Fruit fly (Drosophila melanogaster) whole organism, adult: ENCODE data around the gene CG32452.

ENCODE experiments used
- CG1620 ChIP-seq: fragments of 200-800 bp; sonication (Bioruptor generic); optimal IDR thresholded peaks from 2 replicates; lab custom pipeline; 2016; ENCODE audit warnings: missing biosample characterization, missing genetic modification characterization
- CG7101 ChIP-seq: fragments of 200-800 bp; sonication (Bioruptor generic); optimal IDR thresholded peaks from 2 replicates; lab custom pipeline; 2018; ENCODE audit warnings: missing biosample characterization, mild to moderate bottlenecking, missing genetic modification characterization, moderate library complexity
- Clk ChIP-seq: fragments of 200-800 bp; sonication (Bioruptor generic); optimal IDR thresholded peaks from 2 replicates; lab custom pipeline; 2017; ENCODE audit warnings: missing biosample characterization, missing genetic modification characterization
- Crg-1 ChIP-seq: fragments of 200-800 bp; sonication (Bioruptor generic); optimal IDR thresholded peaks from 2 replicates; lab custom pipeline; 2016; ENCODE audit warnings: missing biosample characterization, missing genetic modification characterization
- Mnt ChIP-seq: fragments of 200-800 bp; sonication (Bioruptor generic); optimal IDR thresholded peaks from 2 replicates; lab custom pipeline; 2016; ENCODE audit warnings: missing biosample characterization, mild to moderate bottlenecking, missing genetic modification characterization
- bab1 ChIP-seq: fragments of 200-800 bp; sonication (Bioruptor generic); optimal IDR thresholded peaks from 3 replicates; lab custom pipeline; 2019; ENCODE audit warnings: missing biosample characterization, mild to moderate bottlenecking, missing genetic modification characterization, moderate library complexity
- cic ChIP-seq: fragments of 200-800 bp; sonication (Bioruptor generic); optimal IDR thresholded peaks from 2 replicates; lab custom pipeline; 2017; ENCODE audit warnings: missing biosample characterization, mild to moderate bottlenecking, missing genetic modification characterization, moderate library complexity
- cnc ChIP-seq, 2 experiments: fragments of >200 bp; optimal IDR thresholded peaks; 2 replicates each; lab custom pipeline; 2017
- kay ChIP-seq: fragments of 200-800 bp; sonication (Bioruptor generic); peaks from one replicate; lab custom pipeline; 2016; ENCODE audit warnings: missing biosample characterization, missing genetic modification characterization, borderline replicate concordance
- ovo ChIP-seq: fragments of 200-800 bp; sonication (Bioruptor generic); optimal IDR thresholded peaks from 2 replicates; lab custom pipeline; 2016; ENCODE audit warnings: missing biosample characterization, missing genetic modification characterization
- pad ChIP-seq: fragments of 200-800 bp; sonication (Bioruptor generic); optimal IDR thresholded peaks from 3 replicates; lab custom pipeline; 2017; ENCODE audit warnings: missing biosample characterization, missing genetic modification characterization, mild to moderate bottlenecking, moderate library complexity, missing genetic modification reagents
- tj ChIP-seq: fragments of 200-800 bp; sonication (Bioruptor generic); optimal IDR thresholded peaks from 3 replicates; lab custom pipeline; 2017; ENCODE audit warnings: missing biosample characterization, mild to moderate bottlenecking, missing genetic modification characterization, moderate library complexity

DNA sequence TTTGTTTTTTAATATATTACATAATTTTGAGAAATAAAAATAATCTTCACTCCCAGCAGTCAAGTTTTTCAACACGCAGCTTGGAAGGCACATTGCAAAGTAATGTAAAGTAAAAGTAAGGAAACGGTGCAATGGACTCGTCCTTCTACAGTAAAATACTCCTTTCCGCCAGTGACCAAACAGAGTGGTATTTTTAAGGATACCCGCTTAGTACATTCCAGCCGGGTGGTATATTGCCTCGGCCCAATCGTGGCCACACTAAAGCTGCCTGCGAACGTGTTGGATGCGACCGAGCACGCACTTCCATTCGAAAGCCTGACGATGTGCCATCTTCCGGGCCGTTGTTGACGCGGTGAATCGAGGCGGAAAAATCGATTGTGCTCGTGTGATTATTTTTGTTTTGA is 31.6 kb downstream of the CG32452 start, which contains the start of gene SPoCk:
- TF ChIP-seq Crg-1 (GFP tag; lab: Kevin White, UChicago) (no peak), cnc (optimal IDR thresholded peaks at IDR 0.05; lab: Kevin White, UChicago) (no peak), CG7101 (no peak), ovo (GFP tag; lab: Kevin White, UChicago) (no peak), pad (GFP tag; lab: Kevin White, UChicago) (no peak), cic (GFP tag; lab: Kevin White, UChicago) (no peak), tj (GFP tag; lab: Kevin White, UChicago) (no peak), Mnt (GFP tag; lab: Kevin White, UChicago) (no peak), kay (GFP tag; lab: Kevin White, UChicago) (no peak), CG1620 (GFP tag; lab: Kevin White, UChicago) (no peak), Clk (no peak), bab1 (GFP tag; lab: Kevin White, UChicago) (no peak)
